Worm (Caenorhabditis elegans): Measurements from ENCODE around the gene R151.8.

The R151.8 gene

ce11 chrIII:7253669-7254068, 24.1 kb upstream of the R151.8 start:
- TF ChIP-seq ces-1 (GFP tag; optimal IDR thresholded peaks at IDR 0.05) (peak; percentile 80), ZK546.5 (tag; optimal IDR thresholded peaks at IDR 0.05) (no peak), T26A8.4 (GFP tag; IDR thresholded peaks at IDR 0.05) (no peak), zfp-2 (tag; optimal IDR thresholded peaks at IDR 0.05) (no peak), fkh-10 (GFP tag; optimal IDR thresholded peaks at IDR 0.05) (peak; percentile 91), mdl-1 (tag; optimal IDR thresholded peaks at IDR 0.05) (no peak), mxl-3 (GFP tag; optimal IDR thresholded peaks at IDR 0.05) (no peak), Y48G9A.11 (GFP tag; IDR thresholded peaks at IDR 0.05) (no peak), F37D6.2 (tag; optimal IDR thresholded peaks at IDR 0.05) (no peak)

ce11 chrIII:7247740-7248139, 18.2 kb upstream of the R151.8 start, which contains the start of gene zmp-6:
Gene zmp-6, minus strand, starts transcription at chrIII:7247840.
- TF ChIP-seq nhr-10 (tag; optimal IDR thresholded peaks at IDR 0.05) (no peak), unc-39 (tag; optimal IDR thresholded peaks at IDR 0.05) (no peak), unc-62 (GFP tag; optimal IDR thresholded peaks at IDR 0.05 in 1 of 2) (peak in 1 of 2 experiments; percentile 44), unc-62 (tag; optimal IDR thresholded peaks at IDR 0.05) (no peak), arid-1 (GFP tag; conservative IDR thresholded peaks at IDR 0.05) (no peak)

- no peak for TF ChIP-seq egl-43 (GFP tag; IDR thresholded peaks at IDR 0.05)
- TF ChIP-seq ZK546.5 (tag; optimal IDR thresholded peaks at IDR 0.05) = no peak
- TF ChIP-seq ctbp-1 (GFP tag; IDR thresholded peaks at IDR 0.05) = no peak
- TF ChIP-seq fkh-10 (GFP tag; optimal IDR thresholded peaks at IDR 0.05) = peak; percentile 64
- no peak for TF ChIP-seq gei-8 (GFP tag; optimal IDR thresholded peaks at IDR 0.05)
- peak; percentile 59 for TF ChIP-seq ces-1 (GFP tag; optimal IDR thresholded peaks at IDR 0.05)
- TF ChIP-seq zip-2 (tag; optimal IDR thresholded peaks at IDR 0.05) = no peak
- TF ChIP-seq Y48G9A.11 (GFP tag; IDR thresholded peaks at IDR 0.05) = no peak
- no peak for TF ChIP-seq daf-12 (tag; optimal IDR thresholded peaks at IDR 0.05)
- no peak for TF ChIP-seq egl-27 (tag; optimal IDR thresholded peaks at IDR 0.05)
These were observed 16.8 kb upstream of the R151.8 start for ce11 chrIII:7246389-7246788.

ce11 chrIII:7242988-7243387, 13.4 kb upstream of the R151.8 start, which contains the start of gene osm-10:
Gene osm-10, plus strand, starts transcription at chrIII:7243280.
- TF ChIP-seq set-16 (GFP tag; IDR thresholded peaks at IDR 0.05) (no peak), aha-1 (tag) (peak; percentile 52), D1046.2 (GFP tag; IDR thresholded peaks at IDR 0.05) (no peak), ctbp-1 (GFP tag; IDR thresholded peaks at IDR 0.05) (no peak), lsy-2 (tag; optimal IDR thresholded peaks at IDR 0.05) (no peak)

ce11 chrIII:7241065-7241464, 11.5 kb upstream of the R151.8 start, which contains the start of gene ztf-31:
Gene ztf-31, plus strand, starts transcription at chrIII:7241365.
- no peak for TF ChIP-seq T26A8.4 (GFP tag; IDR thresholded peaks at IDR 0.05)
- no peak for TF ChIP-seq tra-1 (GFP tag; IDR thresholded peaks at IDR 0.05)
- no peak for TF ChIP-seq D1046.2 (GFP tag; IDR thresholded peaks at IDR 0.05)
- TF ChIP-seq tag-97 (GFP tag; IDR thresholded peaks at IDR 0.05) = no peak
- no peak for TF ChIP-seq spr-3 (GFP tag; optimal IDR thresholded peaks at IDR 0.05)
- no peak for TF ChIP-seq lin-13 (GFP tag; optimal IDR thresholded peaks at IDR 0.05)
- no peak for TF ChIP-seq nhr-41 (GFP tag; IDR thresholded peaks at IDR 0.05)

- TF ChIP-seq saeg-2 (GFP tag; IDR thresholded peaks at IDR 0.05) (no peak), unc-62 (GFP tag; optimal IDR thresholded peaks at IDR 0.05 in 1 of 2) (peak in 1 of 2 experiments; percentile 90), unc-62 (tag; optimal IDR thresholded peaks at IDR 0.05) (no peak)
These were observed 9.8 kb upstream of the R151.8 start for ce11 chrIII:7239416-7239815.

- TF ChIP-seq mep-1 (tag; optimal IDR thresholded peaks at IDR 0.05) (no peak), zip-2 (tag; optimal IDR thresholded peaks at IDR 0.05) (peak; percentile 46)
These were observed 9.1 kb upstream of the R151.8 start, which contains the start of gene pars-1 for ce11 chrIII:7238727-7239126. Gene pars-1, plus strand, starts transcription at chrIII:7239027.

Measured in whole organism, L4 larva.